Worm (Caenorhabditis elegans): ENCODE measurements around the gene ttbk-4.
A peak's percentile ranks its signal among the peaks of the same experiment; 100 is the strongest.

The ttbk-4 gene

DNA sequence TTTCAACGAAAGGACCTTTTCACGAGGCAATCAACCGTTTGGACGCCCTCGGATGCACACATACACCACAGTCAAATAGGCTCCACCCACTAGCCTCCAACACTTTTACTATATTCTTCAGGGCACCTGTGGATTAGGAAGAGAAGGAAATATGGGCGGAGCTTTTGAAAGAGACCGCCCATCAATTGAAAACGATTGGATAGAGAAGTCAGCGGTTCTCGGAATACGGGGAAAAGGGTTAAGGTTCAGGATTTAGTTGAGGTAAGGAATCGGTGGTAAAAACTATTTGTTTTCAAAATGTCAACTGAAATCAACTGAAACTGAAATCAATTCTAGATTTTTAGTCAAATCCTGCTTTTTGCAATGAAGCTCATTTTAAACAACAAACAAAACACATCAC, 35.5 kb upstream of the ttbk-4 start, which contains the start of gene egl-38:
Gene egl-38, minus strand, starts transcription at position 101 of the 400 bp plus-strand sequence.
- TF ChIP-seq sea-1 (GFP tag; conservative IDR thresholded peaks at IDR 0.05) (no peak), aly-1 (tag; optimal IDR thresholded peaks at IDR 0.05) (no peak), ets-7 (tag; optimal IDR thresholded peaks at IDR 0.05) (no peak), pes-1 (GFP tag; IDR thresholded peaks at IDR 0.05) (no peak), scrt-1 (GFP tag; IDR thresholded peaks at IDR 0.05) (no peak), F13C5.2 (tag; optimal IDR thresholded peaks at IDR 0.05) (no peak), tbx-11 (GFP tag; IDR thresholded peaks at IDR 0.05) (no peak), hmbx-1 (tag; optimal IDR thresholded peaks at IDR 0.05) (no peak)

DNA sequence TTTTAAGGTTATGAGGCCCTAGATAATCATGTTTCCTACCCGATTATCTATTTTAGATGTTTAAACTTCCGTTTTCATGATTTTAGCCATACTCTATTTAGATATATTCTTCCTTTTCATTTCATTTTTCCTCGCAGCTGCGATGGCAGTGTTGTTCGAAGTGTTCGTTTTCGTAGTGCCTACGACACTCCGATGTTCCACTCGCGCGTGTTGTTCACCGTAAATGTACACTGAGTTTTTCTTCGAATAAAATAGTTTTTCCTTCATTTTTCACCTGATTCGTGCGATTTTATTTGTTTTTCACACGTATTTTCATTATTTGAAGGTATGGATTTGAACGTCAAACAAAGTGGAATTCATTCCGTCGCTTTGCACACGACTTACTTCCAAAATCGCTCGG, 21.9 kb upstream of the ttbk-4 start, which contains the start of gene dis-3:
Gene dis-3, plus strand, starts transcription at position 322 of the 400 bp plus-strand sequence.
- TF ChIP-seq tra-4 (tag; optimal IDR thresholded peaks at IDR 0.05) (no peak), hnd-1 (tag; optimal IDR thresholded peaks at IDR 0.05) (no peak), tbx-11 (GFP tag; IDR thresholded peaks at IDR 0.05) (no peak), F13C5.2 (tag; optimal IDR thresholded peaks at IDR 0.05) (no peak), ceh-13 (GFP tag; optimal IDR thresholded peaks at IDR 0.05) (no peak), ama-1 (optimal IDR thresholded peaks at IDR 0.05) (no peak), aly-1 (tag; optimal IDR thresholded peaks at IDR 0.05) (no peak), sea-1 (GFP tag; conservative IDR thresholded peaks at IDR 0.05) (no peak), tbx-37 (GFP tag; conservative IDR thresholded peaks at IDR 0.05) (no peak), ceh-36 (tag; optimal IDR thresholded peaks at IDR 0.05) (no peak), pes-1 (GFP tag; IDR thresholded peaks at IDR 0.05) (no peak), hmg-4 (GFP tag; optimal IDR thresholded peaks at IDR 0.05) (no peak), hmbx-1 (tag; optimal IDR thresholded peaks at IDR 0.05) (no peak), ets-7 (tag; optimal IDR thresholded peaks at IDR 0.05) (no peak), scrt-1 (GFP tag; IDR thresholded peaks at IDR 0.05) (no peak), flt-1 (GFP tag; IDR thresholded peaks at IDR 0.05) (no peak), B0310.2 (tag; optimal IDR thresholded peaks at IDR 0.05) (no peak)

DNA sequence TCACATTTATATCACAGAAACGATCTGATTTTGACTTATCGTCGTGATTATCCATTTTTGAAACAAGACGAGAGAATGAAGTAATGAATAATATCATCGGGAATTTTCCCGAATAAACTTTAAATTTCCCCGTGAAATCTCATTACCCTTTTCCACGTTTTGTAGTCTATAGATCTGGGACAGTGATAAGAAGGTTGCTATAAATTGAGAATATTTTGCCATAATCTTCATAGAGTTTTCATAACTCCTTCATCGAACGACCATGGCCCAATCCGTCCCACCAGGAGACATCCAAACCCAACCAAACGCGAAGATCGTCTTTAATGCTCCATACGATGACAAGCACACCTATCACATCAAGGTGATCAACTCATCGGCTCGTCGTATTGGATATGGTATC, 20.2 kb upstream of the ttbk-4 start, which contains the start of the genes C04G2.5 and msp-36:
Gene C04G2.5, minus strand, starts transcription at position 101 of the 400 bp plus-strand sequence.
Gene msp-36, plus strand, starts transcription at position 263 of the 400 bp plus-strand sequence.
- no peak for TF ChIP-seq tra-4 (tag; optimal IDR thresholded peaks at IDR 0.05)
- no peak for TF ChIP-seq tbx-11 (GFP tag; IDR thresholded peaks at IDR 0.05)
- TF ChIP-seq hnd-1 (tag; optimal IDR thresholded peaks at IDR 0.05): no peak
- no peak for TF ChIP-seq ama-1 (optimal IDR thresholded peaks at IDR 0.05)
- TF ChIP-seq ets-7 (tag; optimal IDR thresholded peaks at IDR 0.05): no peak
- TF ChIP-seq hmg-4 (GFP tag; optimal IDR thresholded peaks at IDR 0.05): no peak
- TF ChIP-seq flt-1 (GFP tag; IDR thresholded peaks at IDR 0.05): no peak
- no peak for TF ChIP-seq scrt-1 (GFP tag; IDR thresholded peaks at IDR 0.05)
- TF ChIP-seq sea-1 (GFP tag; conservative IDR thresholded peaks at IDR 0.05): no peak
- no peak for TF ChIP-seq ceh-13 (GFP tag; optimal IDR thresholded peaks at IDR 0.05)
- no peak for TF ChIP-seq B0310.2 (tag; optimal IDR thresholded peaks at IDR 0.05)
- TF ChIP-seq tbx-37 (GFP tag; conservative IDR thresholded peaks at IDR 0.05): no peak
- TF ChIP-seq pes-1 (GFP tag; IDR thresholded peaks at IDR 0.05): no peak
- no peak for TF ChIP-seq hmbx-1 (tag; optimal IDR thresholded peaks at IDR 0.05)
- TF ChIP-seq ceh-36 (tag; optimal IDR thresholded peaks at IDR 0.05): no peak
- TF ChIP-seq aly-1 (tag; optimal IDR thresholded peaks at IDR 0.05): no peak
- no peak for TF ChIP-seq F13C5.2 (tag; optimal IDR thresholded peaks at IDR 0.05)

DNA sequence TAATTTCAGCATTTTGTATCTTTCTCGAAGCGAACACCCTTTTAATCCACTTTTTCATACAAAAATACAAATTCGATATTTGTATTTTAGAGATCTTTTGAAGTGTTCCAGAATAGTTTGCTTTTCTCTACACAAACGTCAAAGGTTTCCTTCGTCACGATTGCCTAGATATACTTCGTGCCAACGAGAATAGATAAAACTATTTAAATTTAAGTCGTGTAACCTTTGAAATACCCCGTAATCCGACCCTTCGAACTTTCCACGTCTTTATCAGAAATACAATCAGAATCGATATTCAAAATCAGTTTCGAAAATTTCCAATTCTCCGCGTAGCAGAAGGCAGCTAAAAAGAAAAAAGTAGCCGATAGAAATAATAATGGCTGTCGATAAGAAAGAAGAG, 15.4 kb upstream of the ttbk-4 start, which contains the start of gene ttbk-5:
Gene ttbk-5, plus strand, starts transcription at position 301 of the 400 bp plus-strand sequence.
- TF ChIP-seq hmg-4 (GFP tag; optimal IDR thresholded peaks at IDR 0.05) (no peak), B0310.2 (tag; optimal IDR thresholded peaks at IDR 0.05) (no peak), pes-1 (GFP tag; IDR thresholded peaks at IDR 0.05) (no peak), scrt-1 (GFP tag; IDR thresholded peaks at IDR 0.05) (no peak)

DNA sequence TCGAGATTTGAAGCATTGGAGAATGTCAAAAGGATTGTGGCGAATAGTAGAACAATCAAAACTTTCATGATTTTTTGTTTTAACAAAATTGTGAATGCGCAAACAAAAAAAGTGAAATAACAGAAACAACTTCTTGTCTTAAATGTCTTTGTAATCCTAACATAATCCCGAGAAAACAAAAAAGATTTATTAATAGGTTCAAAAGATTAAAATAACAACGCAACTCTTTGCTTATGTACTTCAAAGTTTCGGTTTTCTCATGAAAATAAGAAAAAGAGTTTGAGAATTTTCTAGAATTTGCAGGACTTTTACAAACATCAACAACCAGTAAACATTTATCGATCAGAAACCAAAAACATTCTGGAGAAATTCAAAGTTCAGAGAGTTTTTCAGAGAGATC, 14.8 kb upstream of the ttbk-4 start, which contains the start of gene ttr-39:
Gene ttr-39, minus strand, starts transcription at position 101 of the 400 bp plus-strand sequence.
- TF ChIP-seq pes-1 (GFP tag; IDR thresholded peaks at IDR 0.05) (no peak), scrt-1 (GFP tag; IDR thresholded peaks at IDR 0.05) (no peak), hnd-1 (tag; optimal IDR thresholded peaks at IDR 0.05) (no peak), aly-1 (tag; optimal IDR thresholded peaks at IDR 0.05) (no peak), flt-1 (GFP tag; IDR thresholded peaks at IDR 0.05) (no peak), hmg-4 (GFP tag; optimal IDR thresholded peaks at IDR 0.05) (no peak), ceh-36 (tag; optimal IDR thresholded peaks at IDR 0.05) (no peak), tbx-37 (GFP tag; conservative IDR thresholded peaks at IDR 0.05) (no peak), tra-4 (tag; optimal IDR thresholded peaks at IDR 0.05) (no peak), sea-1 (GFP tag; conservative IDR thresholded peaks at IDR 0.05) (no peak), tbx-11 (GFP tag; IDR thresholded peaks at IDR 0.05) (no peak), ets-7 (tag; optimal IDR thresholded peaks at IDR 0.05) (no peak), ama-1 (optimal IDR thresholded peaks at IDR 0.05) (no peak), ceh-13 (GFP tag; optimal IDR thresholded peaks at IDR 0.05) (no peak), hmbx-1 (tag; optimal IDR thresholded peaks at IDR 0.05) (no peak), F13C5.2 (tag; optimal IDR thresholded peaks at IDR 0.05) (no peak), B0310.2 (tag; optimal IDR thresholded peaks at IDR 0.05) (no peak)

DNA sequence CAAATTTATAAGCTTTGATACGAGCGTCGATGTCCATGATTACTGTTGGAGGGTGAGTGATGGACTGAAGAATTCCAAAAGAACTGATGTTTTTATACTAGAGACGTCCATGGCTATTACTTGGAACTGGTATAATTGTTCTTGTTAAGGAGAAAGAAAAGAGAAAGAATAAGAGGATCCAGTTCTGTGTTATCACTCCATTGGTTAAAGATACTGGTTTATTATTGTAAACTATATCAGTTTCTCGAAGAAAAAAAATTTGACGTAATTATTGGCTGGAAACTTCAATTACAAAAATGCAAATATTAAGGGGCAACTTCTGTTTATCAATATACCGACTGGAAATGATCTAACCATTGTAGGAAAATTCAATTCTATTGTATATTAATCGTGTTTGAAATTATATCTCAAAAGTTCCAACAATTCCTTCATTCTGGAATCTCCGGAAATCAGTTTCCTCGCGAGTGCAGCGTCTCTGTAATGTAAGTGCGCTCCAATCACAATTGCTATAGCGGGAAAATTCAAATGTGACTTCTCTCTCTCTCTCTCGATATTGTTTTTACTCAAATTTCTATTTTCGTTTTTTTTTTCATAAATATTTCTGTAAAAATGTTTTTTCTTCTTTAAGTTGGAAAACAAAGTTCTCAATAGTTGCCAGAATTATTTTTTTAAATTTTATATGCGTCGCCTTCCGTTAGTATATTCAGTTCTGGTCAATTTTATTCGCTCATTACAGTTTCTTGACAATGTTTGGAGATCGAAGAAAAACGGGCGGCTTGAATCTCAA, 10.7 kb upstream of the ttbk-4 start, which contains the start of the genes col-2 and ndc-80:
Gene col-2, minus strand, starts transcription at position 51 of the 787 bp plus-strand sequence.
Gene ndc-80, plus strand, starts transcription at position 737 of the 787 bp plus-strand sequence.
- TF ChIP-seq F13C5.2 (tag; optimal IDR thresholded peaks at IDR 0.05) (peak; percentile 48), sea-1 (GFP tag; conservative IDR thresholded peaks at IDR 0.05) (no peak)

DNA sequence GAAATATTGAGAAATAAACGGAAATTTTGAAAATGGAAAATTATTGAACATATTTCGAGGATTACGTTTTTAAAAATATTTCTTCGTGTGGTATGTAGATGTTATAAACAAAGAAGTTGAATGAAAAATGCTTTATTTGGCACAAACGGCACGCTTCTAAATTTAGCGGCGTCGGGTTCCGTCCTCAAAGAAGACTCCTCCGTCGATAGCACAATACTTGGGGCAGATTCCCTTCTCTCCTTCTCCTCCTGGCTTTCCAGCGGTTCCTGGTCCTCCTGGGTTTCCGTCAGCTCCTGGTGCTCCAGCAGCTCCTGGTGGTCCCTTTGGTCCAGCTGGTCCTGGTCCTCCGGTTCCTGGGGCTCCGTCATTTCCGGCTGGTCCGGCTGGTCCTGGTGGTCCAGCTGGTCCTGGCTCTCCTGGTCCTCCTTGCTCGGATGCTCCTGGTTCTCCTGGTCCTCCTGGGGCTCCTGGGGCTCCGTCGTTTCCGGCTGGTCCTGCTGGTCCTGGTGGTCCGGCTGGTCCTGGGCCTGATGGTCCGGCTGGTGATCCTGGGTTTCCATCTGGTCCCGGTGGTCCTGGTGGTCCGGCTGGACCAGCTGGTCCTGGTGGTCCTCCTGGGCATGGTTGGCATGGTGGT, 9.5 kb upstream of the ttbk-4 start, which contains the start of gene W01B6.8:
Gene W01B6.8, minus strand, starts transcription at position 51 of the 637 bp plus-strand sequence.
- TF ChIP-seq tra-4 (tag; optimal IDR thresholded peaks at IDR 0.05): no peak
- 0 out of 2 replicates have a peak, but pooled peaks have one; percentile 56 for TF ChIP-seq sea-1 (GFP tag; conservative IDR thresholded peaks at IDR 0.05)
